Worm (Caenorhabditis elegans): ENCODE data around the gene sart-3.

ce11 chrIV:11347275-11347674 is 14.5 kb upstream of the sart-3 start:
- no peak for TF ChIP-seq him-1 (tag; optimal IDR thresholded peaks at IDR 0.05)
- TF ChIP-seq dao-5 (tag; optimal IDR thresholded peaks at IDR 0.05): no peak

Data from whole organism, L4/young adult.